Fruit fly (Drosophila melanogaster) whole organism, embryonic: ENCODE results near the gene cl.

Experiments
- CG16779 ChIP-seq: fragments of 200-800 bp; sonication (Bioruptor generic); IDR thresholded peaks from 2 replicates; pipeline ENCODE4 v1.3.6; 2022; ENCODE audit warnings: missing biosample characterization, missing genetic modification characterization
- CG18764 ChIP-seq: fragments of 200-800 bp; sonication (Bioruptor generic); optimal IDR thresholded peaks from 3 replicates; lab custom pipeline; 2016; ENCODE audit warnings: missing biosample characterization, missing genetic modification characterization
- CG2678 ChIP-seq: fragments of 200-800 bp; sonication (Bioruptor generic); optimal IDR thresholded peaks from 3 replicates; lab custom pipeline; 2019; ENCODE audit warnings: missing biosample characterization, mild to moderate bottlenecking, missing genetic modification characterization, moderate library complexity
- CG6689 ChIP-seq: fragments of 200-800 bp; sonication (Bioruptor generic); IDR thresholded peaks from 2 replicates; pipeline ENCODE4 v1.3.6; 2022; ENCODE audit warnings: missing biosample characterization, missing genetic modification characterization
- GATAe ChIP-seq: fragments of 200-800 bp; sonication (Bioruptor generic); conservative IDR thresholded peaks from 2 replicates; pipeline ENCODE4 v1.3.6; 2022; ENCODE audit warnings: missing biosample characterization, missing genetic modification characterization
- Gsc ChIP-seq: fragments of 200-800 bp; sonication (Bioruptor generic); IDR thresholded peaks from 2 replicates; pipeline ENCODE4 v1.3.6; 2022; ENCODE audit warnings: missing biosample characterization, missing genetic modification characterization
- esg ChIP-seq: fragments of 200-800 bp; sonication (Bioruptor generic); conservative IDR thresholded peaks from 2 replicates; pipeline ENCODE4 v1.3.6; 2022; ENCODE audit warnings: missing biosample characterization, missing genetic modification characterization
- row ChIP-seq: fragments of 200-800 bp; sonication (Bioruptor generic); IDR thresholded peaks from 3 replicates; pipeline ENCODE4 v1.3.6; 2022; ENCODE audit warnings: missing biosample characterization, missing genetic modification characterization
- tio ChIP-seq: fragments of 200-800 bp; sonication (Bioruptor generic); optimal IDR thresholded peaks from 2 replicates; lab custom pipeline; 2017; ENCODE audit warnings: missing biosample characterization, missing genetic modification characterization, inconsistent platforms

DNA sequence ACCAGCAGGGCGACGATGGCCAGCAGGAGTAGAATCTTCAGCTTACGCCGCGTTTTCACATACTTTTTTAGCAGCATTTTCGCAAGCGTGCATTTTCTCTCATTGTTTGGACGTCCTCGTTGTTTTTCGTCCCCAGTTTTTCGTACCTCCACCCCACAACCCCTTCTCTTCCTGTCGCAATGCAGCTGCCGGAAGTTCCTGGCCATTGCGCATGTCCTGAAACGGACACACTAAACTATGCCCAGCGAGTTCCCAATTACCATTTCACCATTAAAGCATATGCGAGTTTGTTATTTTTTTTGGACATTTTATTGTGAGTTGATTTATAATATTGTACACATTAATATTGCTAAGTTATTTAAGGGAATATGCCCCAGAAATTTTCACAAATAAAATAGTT, 19.1 kb downstream of the cl start, which contains the start of gene CG14015:
- TF ChIP-seq CG2678 (tag; lab: Kevin White, UChicago) (no peak), CG6689 (GFP tag; lab: Robert Waterston, UW) (no peak), esg (no peak), GATAe (no peak), CG18764 (GFP tag; lab: Kevin White, UChicago) (no peak), row (GFP tag; lab: Robert Waterston, UW) (peak; percentile 52; the same call in 2 of the 3 replicates), tio (GFP tag; lab: Kevin White, UChicago) (no peak), Gsc (GFP tag; lab: Robert Waterston, UW) (no peak), CG16779 (no peak)
